Worm (Caenorhabditis elegans) whole organism, early embryonic: ENCODE results near the gene gur-3.

Source experiments
- B0310.2 ChIP-seq: sonication (generic microtip); optimal IDR thresholded peaks from 2 replicates; lab custom pipeline; 2016; ENCODE audit warnings: mild to moderate bottlenecking, missing genetic modification characterization, missing compliant biosample characterization
- F13C5.2 ChIP-seq: sonication (generic microtip); optimal IDR thresholded peaks from 2 replicates; lab custom pipeline; 2017; ENCODE audit warnings: mild to moderate bottlenecking, missing genetic modification characterization, inconsistent platforms, missing compliant biosample characterization
- aly-1 ChIP-seq: sonication (generic microtip); optimal IDR thresholded peaks from 2 replicates; lab custom pipeline; 2016; ENCODE audit warnings: missing genetic modification characterization, missing compliant biosample characterization
- ama-1 ChIP-seq: fragments of 150-350 bp; optimal IDR thresholded peaks from 2 replicates; lab custom pipeline; 2014
- ceh-13 ChIP-seq: fragments of 200-800 bp; sonication (Bioruptor generic); optimal IDR thresholded peaks from 2 replicates; lab custom pipeline; 2018; ENCODE audit warnings: mild to moderate bottlenecking, missing genetic modification characterization, missing compliant biosample characterization
- ceh-36 ChIP-seq: sonication (generic microtip); optimal IDR thresholded peaks from 2 replicates; lab custom pipeline; 2016; ENCODE audit warnings: missing genetic modification characterization, inconsistent platforms, missing compliant biosample characterization
- ets-7 ChIP-seq: sonication (generic microtip); optimal IDR thresholded peaks from 2 replicates; lab custom pipeline; 2016; ENCODE audit warnings: missing genotype, missing genetic modification characterization, missing compliant biosample characterization
- flt-1 ChIP-seq: fragments of 200-800 bp; sonication (Bioruptor generic); IDR thresholded peaks from 2 replicates; pipeline ENCODE4 v1.3.6; 2022; ENCODE audit warnings: missing genetic modification characterization, missing compliant biosample characterization
- hmbx-1 ChIP-seq: sonication (generic microtip); optimal IDR thresholded peaks from 2 replicates; lab custom pipeline; 2016; ENCODE audit warnings: mild to moderate bottlenecking, missing genetic modification characterization, missing compliant biosample characterization
- hmg-4 ChIP-seq: fragments of 200-800 bp; sonication (Bioruptor generic); optimal IDR thresholded peaks from 2 replicates; lab custom pipeline; 2018; ENCODE audit warnings: mild to moderate bottlenecking, missing genetic modification characterization, missing compliant biosample characterization
- hnd-1 ChIP-seq: sonication (generic microtip); optimal IDR thresholded peaks from 2 replicates; lab custom pipeline; 2016; ENCODE audit warnings: missing genetic modification characterization, missing compliant biosample characterization
- pes-1 ChIP-seq: fragments of 200-800 bp; sonication (Bioruptor generic); IDR thresholded peaks from 2 replicates; pipeline ENCODE4 v1.3.6; 2022; ENCODE audit warnings: missing genetic modification reagents, missing genetic modification characterization, missing compliant biosample characterization
- scrt-1 ChIP-seq: fragments of 200-800 bp; sonication (Bioruptor generic); IDR thresholded peaks from 2 replicates; pipeline ENCODE4 v1.3.6; 2022; ENCODE audit warnings: missing genetic modification characterization, missing compliant biosample characterization
- sea-1 ChIP-seq: fragments of 200-800 bp; sonication (Bioruptor generic); conservative IDR thresholded peaks from 2 replicates; pipeline ENCODE4 v1.3.6; 2022; ENCODE audit warnings: missing genetic modification characterization, missing compliant biosample characterization
- tbx-11 ChIP-seq: fragments of 200-800 bp; sonication (Bioruptor generic); IDR thresholded peaks from 2 replicates; pipeline ENCODE4 v1.3.6; 2022; ENCODE audit warnings: missing genetic modification characterization, missing compliant biosample characterization
- tbx-37 ChIP-seq: fragments of 200-800 bp; sonication (Bioruptor generic); conservative IDR thresholded peaks from 2 replicates; pipeline ENCODE4 v1.3.6; 2022; ENCODE audit warnings: missing genetic modification reagents, missing genetic modification characterization, missing compliant biosample characterization
- tra-4 ChIP-seq: sonication (generic microtip); optimal IDR thresholded peaks from 2 replicates; lab custom pipeline; 2017; ENCODE audit warnings: missing genetic modification characterization, missing compliant biosample characterization

Gene gur-3

ce11 chrX:10412425-10412824, 6.3 kb upstream of the gur-3 start, which contains the start of gene acr-8:
Gene acr-8, plus strand, starts transcription at chrX:10412725.
- no peak for TF ChIP-seq F13C5.2 (tag; lab: Kevin White, UChicago)
- no peak for TF ChIP-seq tbx-37 (GFP tag; lab: Robert Waterston, UW)
- no peak for TF ChIP-seq ama-1 (lab: Kevin White, UChicago)
- TF ChIP-seq flt-1, result no peak
- no peak for TF ChIP-seq sea-1 (GFP tag; lab: Robert Waterston, UW)
- TF ChIP-seq B0310.2 (tag; lab: Kevin White, UChicago), result no peak
- no peak for TF ChIP-seq ceh-13 (GFP tag; lab: Kevin White, UChicago)
- no peak for TF ChIP-seq ceh-36 (tag; lab: Kevin White, UChicago)
- no peak for TF ChIP-seq ets-7 (tag; lab: Kevin White, UChicago)
- TF ChIP-seq pes-1 (GFP tag; lab: Robert Waterston, UW), result no peak
- TF ChIP-seq tra-4, result no peak
- no peak for TF ChIP-seq hnd-1

DNA sequence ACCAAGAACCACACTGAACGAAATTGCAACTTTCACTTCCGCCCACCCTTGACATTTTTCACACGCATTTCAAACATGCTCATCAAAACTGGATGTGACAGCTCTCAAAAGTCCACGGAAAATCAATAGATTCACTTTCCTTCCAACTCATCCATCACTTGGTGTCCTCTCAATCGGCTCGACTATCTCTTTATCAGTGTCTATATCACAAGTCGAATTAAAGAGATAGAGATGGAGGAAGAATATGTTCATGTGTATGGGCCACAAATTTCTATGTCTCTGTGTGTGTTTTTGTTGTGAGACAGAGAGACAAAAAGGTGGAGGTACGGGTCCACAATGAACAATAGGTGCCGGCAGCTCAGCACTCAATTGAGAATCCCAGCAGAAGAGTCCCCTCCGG, 4.4 kb upstream of the gur-3 start:
- TF ChIP-seq scrt-1 (GFP tag; lab: Robert Waterston, UW) (no peak), ceh-36 (tag; lab: Kevin White, UChicago) (no peak), flt-1 (no peak), pes-1 (GFP tag; lab: Robert Waterston, UW) (no peak), ceh-13 (GFP tag; lab: Kevin White, UChicago) (no peak), F13C5.2 (tag; lab: Kevin White, UChicago) (no peak), ets-7 (tag; lab: Kevin White, UChicago) (no peak), tbx-11 (no peak), ama-1 (lab: Kevin White, UChicago) (no peak), hmg-4 (no peak), aly-1 (no peak)

ce11 chrX:10406850-10407249, 747 bp upstream of the gur-3 start, which contains the start of gene ZC504.1:
Gene ZC504.1, plus strand, starts transcription at chrX:10407150.
- TF ChIP-seq pes-1 (GFP tag; lab: Robert Waterston, UW), result no peak
- no peak for TF ChIP-seq aly-1
- TF ChIP-seq ceh-13 (GFP tag; lab: Kevin White, UChicago), result no peak
- no peak for TF ChIP-seq tra-4
- no peak for TF ChIP-seq ceh-36 (tag; lab: Kevin White, UChicago)
- no peak for TF ChIP-seq flt-1
- TF ChIP-seq hnd-1, result no peak
- TF ChIP-seq ama-1 (lab: Kevin White, UChicago), result no peak
- no peak for TF ChIP-seq scrt-1 (GFP tag; lab: Robert Waterston, UW)
- TF ChIP-seq hmg-4, result no peak
- TF ChIP-seq B0310.2 (tag; lab: Kevin White, UChicago), result no peak
- TF ChIP-seq tbx-11, result no peak
- TF ChIP-seq F13C5.2 (tag; lab: Kevin White, UChicago), result no peak
- no peak for TF ChIP-seq tbx-37 (GFP tag; lab: Robert Waterston, UW)
- TF ChIP-seq ets-7 (tag; lab: Kevin White, UChicago), result no peak

ce11 chrX:10404051-10404450, 2.1 kb downstream of the gur-3 start:
- TF ChIP-seq tbx-11, result no peak
- no peak for TF ChIP-seq sea-1 (GFP tag; lab: Robert Waterston, UW)
- TF ChIP-seq hmbx-1 (tag; lab: Kevin White, UChicago), result no peak
- TF ChIP-seq F13C5.2 (tag; lab: Kevin White, UChicago), result no peak
- no peak for TF ChIP-seq hmg-4
- TF ChIP-seq tra-4, result no peak
- TF ChIP-seq ama-1 (lab: Kevin White, UChicago), result no peak

DNA sequence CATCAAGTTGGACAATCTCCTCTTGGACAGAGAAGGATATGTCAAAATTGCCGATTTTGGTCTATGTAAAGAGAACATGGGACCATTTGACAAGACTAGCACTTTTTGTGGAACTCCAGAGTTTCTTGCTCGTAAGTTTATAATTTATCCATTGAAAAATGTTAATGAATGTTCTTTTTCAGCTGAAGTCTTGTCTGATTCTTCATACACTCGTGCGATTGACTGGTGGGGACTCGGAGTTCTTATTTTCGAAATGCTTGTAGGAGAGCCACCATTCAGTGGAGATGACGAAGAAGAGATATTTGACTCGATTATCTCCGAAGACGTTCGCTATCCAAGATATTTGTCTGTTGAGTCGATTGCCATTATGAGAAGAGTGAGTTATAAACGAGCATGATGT, 5.0 kb downstream of the gur-3 start:
- TF ChIP-seq hmg-4 (no peak), ceh-36 (tag; lab: Kevin White, UChicago) (no peak), tra-4 (no peak), F13C5.2 (tag; lab: Kevin White, UChicago) (no peak), sea-1 (GFP tag; lab: Robert Waterston, UW) (no peak), scrt-1 (GFP tag; lab: Robert Waterston, UW) (no peak), tbx-11 (no peak), tbx-37 (GFP tag; lab: Robert Waterston, UW) (no peak), hmbx-1 (tag; lab: Kevin White, UChicago) (no peak)

ce11 chrX:10396509-10397292, 9.4 kb downstream of the gur-3 start, which contains the start of gene pkn-1:
Gene pkn-1, plus strand, starts transcription at chrX:10397242.
- TF ChIP-seq tbx-11, result 0 out of 2 replicates have a peak, but pooled peaks have one; percentile 26
- TF ChIP-seq pes-1 (GFP tag; lab: Robert Waterston, UW), result no peak
- TF ChIP-seq hmg-4, result peak; percentile 65

- no peak for TF ChIP-seq tra-4
- TF ChIP-seq ets-7 (tag; lab: Kevin White, UChicago), result no peak
- no peak for TF ChIP-seq hmbx-1 (tag; lab: Kevin White, UChicago)
- TF ChIP-seq B0310.2 (tag; lab: Kevin White, UChicago), result peak; percentile 75
- no peak for TF ChIP-seq scrt-1 (GFP tag; lab: Robert Waterston, UW)
- TF ChIP-seq F13C5.2 (tag; lab: Kevin White, UChicago), result no peak
- no peak for TF ChIP-seq flt-1
- no peak for TF ChIP-seq hnd-1
- TF ChIP-seq ceh-13 (GFP tag; lab: Kevin White, UChicago), result peak; percentile 32
- 0 out of 2 replicates have a peak, but pooled peaks have one; percentile 33 for TF ChIP-seq tbx-11
- TF ChIP-seq hmg-4, result peak; percentile 88
- no peak for TF ChIP-seq ceh-36 (tag; lab: Kevin White, UChicago)
- peak; percentile 70 for TF ChIP-seq aly-1
- TF ChIP-seq tbx-37 (GFP tag; lab: Robert Waterston, UW), result no peak
- TF ChIP-seq sea-1 (GFP tag; lab: Robert Waterston, UW), result no peak
These were observed 10.4 kb downstream of the gur-3 start for ce11 chrX:10395668-10396067.
